Worm (Caenorhabditis elegans) whole organism, late embryonic: Measurements from ENCODE around the gene hpo-6.

Experiments
- pha-4 ChIP-seq: fragments of 150-350 bp; optimal IDR thresholded peaks from 2 replicates; lab custom pipeline; 2018; ENCODE audit warnings: missing biosample characterization, missing genetic modification reagents, missing genetic modification characterization
- syd-9 ChIP-seq: sonication (generic microtip); optimal IDR thresholded peaks from 2 replicates; lab custom pipeline; 2016; ENCODE audit warnings: mild to moderate bottlenecking, missing genetic modification characterization, moderate library complexity, missing compliant biosample characterization

DNA sequence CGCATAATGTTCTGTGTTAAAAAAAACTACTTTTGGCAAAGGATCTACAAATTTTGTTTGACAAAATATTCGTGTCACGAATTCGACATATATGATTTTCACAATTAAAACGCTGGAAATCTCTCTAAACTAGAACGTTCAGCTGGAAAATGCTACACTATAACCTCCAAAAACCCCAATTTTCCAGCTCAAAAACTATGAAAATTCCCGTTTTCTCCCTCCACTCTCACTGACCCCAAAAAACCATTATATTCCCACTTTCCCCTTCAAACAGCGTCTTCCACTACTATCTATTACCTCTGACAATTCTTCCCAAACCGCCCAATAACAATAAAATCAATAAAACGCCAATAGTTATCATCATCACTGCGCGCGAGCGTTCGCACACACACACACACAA, 14.7 kb downstream of the hpo-6 start, which contains the start of gene Y41D4B.14:
- no peak for TF ChIP-seq syd-9 (tag; lab: Kevin White, UChicago)
- no peak for TF ChIP-seq pha-4 (tag; lab: Kevin White, UChicago)
